Worm (Caenorhabditis elegans) whole organism, L4/young adult: ENCODE results near the gene klp-6.

Source experiments
- W03F9.2 ChIP-seq: fragments of 150-350 bp; optimal IDR thresholded peaks from 2 replicates; lab custom pipeline; 2014; ENCODE audit warnings: missing biosample characterization, missing genetic modification characterization
- dao-5 ChIP-seq: sonication (generic microtip); optimal IDR thresholded peaks from 2 replicates; lab custom pipeline; 2016; ENCODE audit warnings: missing genotype, missing genetic modification characterization, moderate library complexity, missing compliant biosample characterization
- him-1 ChIP-seq: sonication (generic microtip); optimal IDR thresholded peaks from 2 replicates; lab custom pipeline; 2016; ENCODE audit warnings: missing genotype, missing genetic modification reagents, missing genetic modification characterization, missing compliant biosample characterization

ce11 chrIII:4998111-4998859 is 32.4 kb upstream of the klp-6 start, which contains the start of gene tmem-131:
- TF ChIP-seq W03F9.2 (tag; lab: Kevin White, UChicago) (no peak), dao-5 (tag; lab: Kevin White, UChicago) (no peak), him-1 (tag; lab: Kevin White, UChicago) (no peak)
